Fruit fly (Drosophila melanogaster): ENCODE data around the gene CG42507.

DNA sequence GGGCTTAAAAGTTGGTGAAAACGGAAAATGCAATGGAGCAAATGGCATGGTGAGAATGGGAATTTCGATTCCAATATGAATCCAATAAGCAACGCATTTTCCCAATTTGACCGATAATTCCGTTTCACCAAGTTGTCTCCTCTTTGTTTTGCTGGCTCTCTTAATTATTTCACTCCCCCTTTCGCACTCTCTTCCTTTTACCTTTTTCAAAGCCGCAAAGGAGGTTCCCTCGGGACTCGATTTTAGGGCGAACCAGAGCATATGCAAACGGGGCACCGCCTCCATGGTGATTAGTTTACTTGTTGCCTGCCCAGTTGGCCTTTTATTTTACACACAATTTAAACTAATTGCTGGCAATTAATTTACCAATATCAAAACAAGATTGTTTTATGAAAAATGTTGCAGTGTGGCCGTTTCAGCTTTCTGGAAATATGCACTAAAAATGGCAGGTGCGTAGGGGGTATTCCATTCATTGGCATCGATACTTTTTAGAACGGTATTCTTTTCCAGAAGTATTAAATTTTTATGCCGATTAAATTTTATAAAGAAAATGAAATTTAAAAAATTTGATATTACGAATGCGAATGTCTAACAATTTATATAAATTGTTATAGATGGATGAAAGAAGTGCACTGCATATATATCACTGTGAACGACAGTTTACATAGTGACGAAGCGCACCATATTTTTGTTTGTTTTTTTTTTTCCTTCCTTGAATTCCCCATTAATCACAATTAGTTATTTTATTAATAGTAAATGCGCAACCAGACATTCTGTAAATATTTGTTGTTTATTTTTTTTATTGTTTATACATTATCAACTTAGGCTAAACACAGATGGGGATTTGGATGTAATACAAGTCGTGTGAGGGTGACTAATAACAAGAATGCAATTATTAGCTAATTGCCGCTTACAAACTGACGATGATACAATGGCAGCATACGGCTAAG is 18.2 kb upstream of the CG42507 start, which contains the start of gene mop:
- peak; percentile 38 for TF ChIP-seq CG7101 (tag; optimal IDR thresholded peaks at IDR 0.05)
- TF ChIP-seq tj (GFP tag; optimal IDR thresholded peaks at IDR 0.05) = peak; percentile 9
- TF ChIP-seq kay (GFP tag; ENCODE audit: borderline replicate concordance) = peak; percentile 98
- TF ChIP-seq cic (GFP tag; optimal IDR thresholded peaks at IDR 0.05) = peak; percentile 4

Data from whole organism, adult.